Worm (Caenorhabditis elegans) whole organism, late embryonic: ENCODE measurements around the gene C47D12.4.

ENCODE experiments used
- C08G9.2 ChIP-seq: sonication (generic microtip); optimal IDR thresholded peaks from 2 replicates; lab custom pipeline; 2016; ENCODE audit warnings: mild to moderate bottlenecking, missing genetic modification characterization, moderate library complexity, missing compliant biosample characterization
- C38D4.7 ChIP-seq: fragments of 200-800 bp; sonication (Bioruptor generic); optimal IDR thresholded peaks from 2 replicates; lab custom pipeline; 2018; ENCODE audit warnings: mild to moderate bottlenecking, missing genetic modification characterization, moderate library complexity, missing compliant biosample characterization
- K02D7.2 ChIP-seq: sonication (generic microtip); optimal IDR thresholded peaks from 2 replicates; lab custom pipeline; 2017; ENCODE audit warnings: mild to moderate bottlenecking, missing genetic modification characterization, missing compliant biosample characterization
- K09A11.1 ChIP-seq: sonication (generic microtip); optimal IDR thresholded peaks from 2 replicates; lab custom pipeline; 2017; ENCODE audit warnings: antibody characterized with exemption, mild to moderate bottlenecking, missing genetic modification characterization, missing compliant biosample characterization; ENCODE audit not compliant: insufficient read depth
- T23F11.4 ChIP-seq: fragments of 200-800 bp; sonication (Bioruptor generic); optimal IDR thresholded peaks from 2 replicates; lab custom pipeline; 2018; ENCODE audit warnings: mild to moderate bottlenecking, missing genetic modification characterization, missing compliant biosample characterization
- ahr-1 ChIP-seq: sonication (generic microtip); optimal IDR thresholded peaks from 2 replicates; lab custom pipeline; 2016; ENCODE audit warnings: missing genetic modification characterization, missing compliant biosample characterization
- ama-1 ChIP-seq: fragments of 150-350 bp; optimal IDR thresholded peaks from 2 replicates; lab custom pipeline; 2014
- ceh-14 ChIP-seq: sonication (generic microtip); optimal IDR thresholded peaks from 2 replicates; lab custom pipeline; 2016; ENCODE audit warnings: missing genotype, missing genetic modification characterization, missing compliant biosample characterization
- ceh-22 ChIP-seq: sonication (generic microtip); optimal IDR thresholded peaks from 2 replicates; lab custom pipeline; 2017; ENCODE audit warnings: missing biosample characterization, missing genetic modification characterization
- ceh-45 ChIP-seq: fragments of 200-800 bp; sonication (Bioruptor generic); IDR thresholded peaks from 2 replicates; pipeline ENCODE4 v1.3.6; 2022; ENCODE audit warnings: missing genetic modification reagents, missing genetic modification characterization, missing compliant biosample characterization
- che-1 ChIP-seq: sonication (generic microtip); optimal IDR thresholded peaks from 2 replicates; lab custom pipeline; 2016; ENCODE audit warnings: mild to moderate bottlenecking, missing genetic modification characterization, missing compliant biosample characterization
- dmd-4 ChIP-seq: sonication (generic microtip); optimal IDR thresholded peaks from 2 replicates; lab custom pipeline; 2016; ENCODE audit warnings: borderline replicate concordance, missing genetic modification characterization, missing compliant biosample characterization
- dve-1 ChIP-seq: sonication (generic microtip); optimal IDR thresholded peaks from 2 replicates; lab custom pipeline; 2017; ENCODE audit warnings: antibody characterized with exemption, mild to moderate bottlenecking, missing genetic modification characterization, missing compliant biosample characterization
- elt-2 ChIP-seq: sonication (generic microtip); optimal IDR thresholded peaks from 2 replicates; lab custom pipeline; 2016; ENCODE audit warnings: missing genetic modification reagents, missing genetic modification characterization, missing compliant biosample characterization
- elt-4 ChIP-seq: sonication (generic microtip); optimal IDR thresholded peaks from 2 replicates; lab custom pipeline; 2016; ENCODE audit warnings: missing genetic modification characterization, missing compliant biosample characterization
- eyg-1 ChIP-seq: sonication (generic microtip); optimal IDR thresholded peaks from 2 replicates; lab custom pipeline; 2016; ENCODE audit warnings: missing genotype, missing genetic modification characterization, missing compliant biosample characterization
- fkh-10 ChIP-seq: fragments of 150-350 bp; optimal IDR thresholded peaks from 2 replicates; lab custom pipeline; 2014; ENCODE audit warnings: missing biosample characterization, missing genetic modification reagents, missing genetic modification characterization
- hlh-13 ChIP-seq: fragments of 200-800 bp; sonication (Bioruptor generic); optimal IDR thresholded peaks from 2 replicates; lab custom pipeline; 2018; ENCODE audit warnings: mild to moderate bottlenecking, missing genetic modification characterization, missing compliant biosample characterization
- hlh-15 ChIP-seq: sonication (generic microtip); optimal IDR thresholded peaks from 2 replicates; lab custom pipeline; 2016; ENCODE audit warnings: missing genetic modification characterization, missing compliant biosample characterization
- hlh-6 ChIP-seq: sonication (generic microtip); optimal IDR thresholded peaks from 2 replicates; lab custom pipeline; 2016; ENCODE audit warnings: missing genotype, missing genetic modification characterization, missing compliant biosample characterization
- hlh-8 ChIP-seq: sonication (generic microtip); optimal IDR thresholded peaks from 2 replicates; lab custom pipeline; 2016; ENCODE audit warnings: missing genotype, missing genetic modification characterization, missing compliant biosample characterization
- lin-11 ChIP-seq: fragments of 200-800 bp; sonication (Bioruptor generic); optimal IDR thresholded peaks from 2 replicates; lab custom pipeline; 2018; ENCODE audit warnings: mild to moderate bottlenecking, missing genetic modification characterization, missing compliant biosample characterization
- madf-2 ChIP-seq: sonication (generic microtip); optimal IDR thresholded peaks from 2 replicates; lab custom pipeline; 2017; ENCODE audit warnings: missing genetic modification characterization, missing compliant biosample characterization
- mec-3 ChIP-seq: sonication (generic microtip); optimal IDR thresholded peaks from 2 replicates; lab custom pipeline; 2016; ENCODE audit warnings: borderline replicate concordance, missing genetic modification characterization, missing compliant biosample characterization
- nhr-232 ChIP-seq: sonication (generic microtip); optimal IDR thresholded peaks from 2 replicates; lab custom pipeline; 2016; ENCODE audit warnings: missing genetic modification characterization, missing compliant biosample characterization
- npax-4 ChIP-seq: sonication (generic microtip); optimal IDR thresholded peaks from 2 replicates; lab custom pipeline; 2016; ENCODE audit warnings: missing genetic modification characterization, missing compliant biosample characterization
- odd-2 ChIP-seq: sonication (generic microtip); optimal IDR thresholded peaks from 2 replicates; lab custom pipeline; 2017; ENCODE audit warnings: antibody characterized with exemption, mild to moderate bottlenecking, missing genetic modification characterization, missing compliant biosample characterization
- pat-9 ChIP-seq: fragments of 200-800 bp; sonication (Bioruptor generic); optimal IDR thresholded peaks from 2 replicates; lab custom pipeline; 2018; ENCODE audit warnings: mild to moderate bottlenecking, missing genetic modification characterization, moderate library complexity, missing compliant biosample characterization
- pax-1 ChIP-seq: fragments of 150-350 bp; optimal IDR thresholded peaks from 2 replicates; lab custom pipeline; 2014; ENCODE audit warnings: missing biosample characterization, missing genetic modification characterization
- pha-2 ChIP-seq: sonication (generic microtip); optimal IDR thresholded peaks from 2 replicates; lab custom pipeline; 2017; ENCODE audit warnings: mild to moderate bottlenecking, missing genetic modification characterization, missing compliant biosample characterization
- rnt-1 ChIP-seq: sonication (generic microtip); optimal IDR thresholded peaks from 2 replicates; lab custom pipeline; 2016; ENCODE audit warnings: missing genetic modification characterization, missing compliant biosample characterization
- sdc-2 ChIP-seq: sonication (generic microtip); optimal IDR thresholded peaks from 2 replicates; lab custom pipeline; 2016; ENCODE audit warnings: missing genotype, missing genetic modification characterization, missing compliant biosample characterization
- sox-4 ChIP-seq: sonication (generic microtip); optimal IDR thresholded peaks from 2 replicates; lab custom pipeline; 2017; ENCODE audit warnings: mild to moderate bottlenecking, missing genetic modification characterization, inconsistent platforms, missing compliant biosample characterization
- syd-9 ChIP-seq: sonication (generic microtip); optimal IDR thresholded peaks from 2 replicates; lab custom pipeline; 2016; ENCODE audit warnings: mild to moderate bottlenecking, missing genetic modification characterization, moderate library complexity, missing compliant biosample characterization
- tbx-2 ChIP-seq: sonication (generic microtip); optimal IDR thresholded peaks from 2 replicates; lab custom pipeline; 2016; ENCODE audit warnings: missing genetic modification characterization, missing compliant biosample characterization
- unc-3 ChIP-seq, 2 experiments: fragments of 200-800 bp in 1 of 2; sonication (Bioruptor generic) in 1 of 2; sonication (generic microtip) in 1 of 2; conservative IDR thresholded peaks in 1 of 2; optimal IDR thresholded peaks in 1 of 2; 2 replicates each; pipeline versions ENCODE4 v1.3.6 to Lab custom; 2016 to 2022; ENCODE audit warnings: missing compliant biosample characterization in 2 of 2, missing genetic modification characterization in 2 of 2, missing genetic modification reagents in 1 of 2
- unc-55 ChIP-seq: sonication (generic microtip); optimal IDR thresholded peaks from 2 replicates; lab custom pipeline; 2017; ENCODE audit warnings: missing biosample characterization, missing genetic modification reagents, missing genetic modification characterization
- unc-86 ChIP-seq: sonication (generic microtip); optimal IDR thresholded peaks from 2 replicates; lab custom pipeline; 2016; ENCODE audit warnings: missing genetic modification characterization, missing compliant biosample characterization
- ztf-16 ChIP-seq: sonication (generic microtip); optimal IDR thresholded peaks from 2 replicates; lab custom pipeline; 2017; ENCODE audit warnings: missing genetic modification characterization, missing compliant biosample characterization

Gene C47D12.4

ce11 chrII:11694432-11694831 lies 12.9 kb downstream of the C47D12.4 start (continued):
- TF ChIP-seq pha-2 (tag; lab: Kevin White, UChicago) (no peak), mec-3 (tag; lab: Kevin White, UChicago) (no peak), madf-2 (no peak), unc-3 (GFP tag; conservative IDR thresholded peaks at IDR 0.05; lab: Robert Waterston, UW) (no peak), unc-3 (tag; optimal IDR thresholded peaks at IDR 0.05; lab: Kevin White, UChicago) (no peak), rnt-1 (peak; percentile 18), pax-1 (tag; lab: Kevin White, UChicago) (no peak), hlh-13 (GFP tag; lab: Kevin White, UChicago) (no peak), fkh-10 (GFP tag; lab: Kevin White, UChicago) (no peak), sox-4 (tag; lab: Kevin White, UChicago) (peak; percentile 22), sdc-2 (tag; lab: Kevin White, UChicago) (no peak)

ce11 chrII:11695161-11695944 lies 13.8 kb downstream of the C47D12.4 start, which contains the start of gene tars-1:
tars-1 (minus strand) TSS chrII:11695657.
- peak; percentile 20 for TF ChIP-seq unc-55 (GFP tag; lab: Kevin White, UChicago)

ce11 chrII:11695945-11696270 lies 14.3 kb downstream of the C47D12.4 start, which contains the start of gene xpf-1:
xpf-1 (plus strand) TSS chrII:11696171.
- no peak for TF ChIP-seq npax-4 (tag; lab: Kevin White, UChicago)
- no peak for TF ChIP-seq unc-3 (GFP tag; conservative IDR thresholded peaks at IDR 0.05; lab: Robert Waterston, UW)
- no peak for TF ChIP-seq unc-3 (tag; optimal IDR thresholded peaks at IDR 0.05; lab: Kevin White, UChicago)
- no peak for TF ChIP-seq unc-86 (tag; lab: Kevin White, UChicago)
- TF ChIP-seq sox-4 (tag; lab: Kevin White, UChicago): no peak
- no peak for TF ChIP-seq C38D4.7 (GFP tag; lab: Kevin White, UChicago)
- TF ChIP-seq elt-4: no peak
- no peak for TF ChIP-seq C08G9.2 (tag; lab: Kevin White, UChicago)
- TF ChIP-seq ceh-22 (tag; lab: Kevin White, UChicago): no peak
- TF ChIP-seq, all 69 proteins: peak for 0

- no peak for TF ChIP-seq rnt-1
- no peak for TF ChIP-seq unc-86 (tag; lab: Kevin White, UChicago)
These were observed 18.6 kb downstream of the C47D12.4 start, which contains the start of gene inos-1 for ce11 chrII:11700200-11700599. inos-1 (minus strand) TSS chrII:11700300.

- TF ChIP-seq hlh-8 (tag; lab: Kevin White, UChicago) (no peak), pha-2 (tag; lab: Kevin White, UChicago) (no peak), pax-1 (tag; lab: Kevin White, UChicago) (no peak), ama-1 (lab: Kevin White, UChicago) (no peak), fkh-10 (GFP tag; lab: Kevin White, UChicago) (no peak), sdc-2 (tag; lab: Kevin White, UChicago) (no peak), T23F11.4 (no peak), mec-3 (tag; lab: Kevin White, UChicago) (no peak), nhr-232 (no peak), hlh-15 (tag; lab: Kevin White, UChicago) (no peak), madf-2 (no peak), ztf-16 (tag; lab: Kevin White, UChicago) (no peak), pat-9 (no peak), odd-2 (no peak), ceh-14 (no peak), che-1 (tag; lab: Kevin White, UChicago) (no peak), eyg-1 (tag; lab: Kevin White, UChicago) (no peak), elt-2 (tag; lab: Kevin White, UChicago) (no peak)
These were observed 19.1 kb downstream of the C47D12.4 start for ce11 chrII:11700635-11701034.

ce11 chrII:11705787-11706186 lies 24.2 kb downstream of the C47D12.4 start, which contains the start of gene VF13D12L.3:
VF13D12L.3 (plus strand) TSS chrII:11706009.
- TF ChIP-seq ahr-1 (tag; lab: Kevin White, UChicago) (no peak), lin-11 (tag; lab: Kevin White, UChicago) (no peak), tbx-2 (tag; lab: Kevin White, UChicago) (no peak), dmd-4 (tag; lab: Kevin White, UChicago) (no peak), K02D7.2 (tag; lab: Kevin White, UChicago) (no peak), syd-9 (tag; lab: Kevin White, UChicago) (no peak), ceh-14 (no peak), T23F11.4 (no peak), unc-86 (tag; lab: Kevin White, UChicago) (no peak), unc-3 (GFP tag; conservative IDR thresholded peaks at IDR 0.05; lab: Robert Waterston, UW) (no peak), unc-3 (tag; optimal IDR thresholded peaks at IDR 0.05; lab: Kevin White, UChicago) (no peak), ceh-45 (no peak), K09A11.1 (tag; lab: Kevin White, UChicago) (no peak), hlh-6 (tag; lab: Kevin White, UChicago) (no peak), che-1 (tag; lab: Kevin White, UChicago) (no peak), pha-2 (tag; lab: Kevin White, UChicago) (no peak), dve-1 (no peak), odd-2 (no peak)
